Fruit fly (Drosophila melanogaster) whole organism, embryonic: ENCODE data around the gene pod1.

Source experiments
- Awh ChIP-seq: fragments of 200-800 bp; sonication (Bioruptor generic); IDR thresholded peaks from 2 replicates; pipeline ENCODE4, ENCODE4 v1.3.6; 2022; ENCODE audit warnings: missing biosample characterization, missing genetic modification characterization
- CG10147 ChIP-seq: fragments of 200-800 bp; sonication (Bioruptor generic); optimal IDR thresholded peaks from 2 replicates; lab custom pipeline; 2019; ENCODE audit warnings: missing biosample characterization, mild to moderate bottlenecking, missing genetic modification characterization, moderate library complexity
- CG10366 ChIP-seq: fragments of 200-800 bp; sonication (Bioruptor generic); IDR thresholded peaks from 2 replicates; pipeline ENCODE4 v1.3.6; 2022; ENCODE audit warnings: missing biosample characterization, missing genetic modification characterization
- CG10431 ChIP-seq: fragments of 200-800 bp; sonication (Bioruptor generic); optimal IDR thresholded peaks from 3 replicates; lab custom pipeline; 2018; ENCODE audit warnings: missing biosample characterization, mild to moderate bottlenecking, missing genetic modification characterization
- CG11456 ChIP-seq: fragments of 200-800 bp; sonication (Bioruptor generic); IDR thresholded peaks from 3 replicates; pipeline ENCODE4 v1.3.6; 2022; ENCODE audit warnings: missing biosample characterization, missing genetic modification characterization
- CG12104 ChIP-seq: fragments of 200-800 bp; sonication (Bioruptor generic); optimal IDR thresholded peaks from 3 replicates; lab custom pipeline; 2016; ENCODE audit warnings: missing biosample characterization, missing genetic modification characterization
- CG14050 ChIP-seq: fragments of 200-800 bp; sonication (Bioruptor generic); IDR thresholded peaks from 3 replicates; pipeline ENCODE4 v1.3.6; 2022; ENCODE audit warnings: missing biosample characterization, missing genetic modification characterization
- CG14710 ChIP-seq: fragments of 200-800 bp; sonication (Bioruptor generic); optimal IDR thresholded peaks from 3 replicates; lab custom pipeline; 2019; ENCODE audit warnings: missing biosample characterization, mild to moderate bottlenecking, missing genetic modification characterization, moderate library complexity
- CG16779 ChIP-seq: fragments of 200-800 bp; sonication (Bioruptor generic); IDR thresholded peaks from 2 replicates; pipeline ENCODE4 v1.3.6; 2022; ENCODE audit warnings: missing biosample characterization, missing genetic modification characterization
- CG2120 ChIP-seq: fragments of 200-800 bp; sonication (Bioruptor generic); optimal IDR thresholded peaks from 3 replicates; lab custom pipeline; 2016; ENCODE audit warnings: missing biosample characterization, missing genetic modification characterization
- CG31388 ChIP-seq: fragments of 200-800 bp; sonication (Bioruptor generic); optimal IDR thresholded peaks from 2 replicates; lab custom pipeline; 2016; ENCODE audit warnings: missing biosample characterization, missing genetic modification characterization
- CG4424 ChIP-seq: fragments of 200-800 bp; sonication (Bioruptor generic); optimal IDR thresholded peaks from 3 replicates; lab custom pipeline; 2016; ENCODE audit warnings: missing biosample characterization, missing genetic modification characterization
- CG6254 ChIP-seq: fragments of 200-800 bp; sonication (Bioruptor generic); optimal IDR thresholded peaks from 3 replicates; lab custom pipeline; 2017; ENCODE audit warnings: mild to moderate bottlenecking, missing biosample characterization, missing genetic modification reagents, missing genetic modification characterization
- CG6854 ChIP-seq: fragments of 200-800 bp; sonication (Bioruptor generic); optimal IDR thresholded peaks from 3 replicates; lab custom pipeline; 2017; ENCODE audit warnings: missing biosample characterization, mild to moderate bottlenecking, missing genetic modification characterization
- CG7357 ChIP-seq: fragments of 200-800 bp; sonication (Bioruptor generic); IDR thresholded peaks from 3 replicates; pipeline ENCODE4 v1.3.6; 2022; ENCODE audit warnings: missing biosample characterization, missing genetic modification characterization
- CG7556 ChIP-seq: fragments of 200-800 bp; sonication (Bioruptor generic); optimal IDR thresholded peaks from 2 replicates; lab custom pipeline; 2017; ENCODE audit warnings: missing biosample characterization, mild to moderate bottlenecking, missing genetic modification characterization
- CG7963 ChIP-seq: fragments of 200-800 bp; sonication (Bioruptor generic); IDR thresholded peaks from 3 replicates; pipeline ENCODE4 v1.3.6; 2022; ENCODE audit warnings: missing biosample characterization, missing genetic modification characterization; ENCODE audit not compliant: partially characterized antibody
- CG8388 ChIP-seq: fragments of 200-800 bp; sonication (Bioruptor generic); optimal IDR thresholded peaks from 2 replicates; lab custom pipeline; 2019; ENCODE audit warnings: missing biosample characterization, mild to moderate bottlenecking, missing genetic modification characterization, moderate library complexity
- CG9876 ChIP-seq: fragments of 200-800 bp; sonication (Bioruptor generic); optimal IDR thresholded peaks from 2 replicates; lab custom pipeline; 2016; ENCODE audit warnings: missing biosample characterization, missing genetic modification characterization
- Chrac-16 ChIP-seq: fragments of 200-800 bp; sonication (Bioruptor generic); optimal IDR thresholded peaks from 3 replicates; lab custom pipeline; 2016; ENCODE audit warnings: missing biosample characterization, missing genetic modification characterization
- D19A ChIP-seq: fragments of 200-800 bp; optimal IDR thresholded peaks from 3 replicates; lab custom pipeline; 2019; ENCODE audit warnings: missing biosample characterization, mild to moderate bottlenecking, missing genetic modification characterization, moderate library complexity
- Dll ChIP-seq: fragments of 200-800 bp; sonication (Bioruptor generic); IDR thresholded peaks from 4 replicates; pipeline ENCODE4 v1.3.6; 2022; ENCODE audit warnings: missing biosample characterization, missing genetic modification characterization; ENCODE audit not compliant: partially characterized antibody
- Doc2 ChIP-seq: fragments of 200-800 bp; sonication (Bioruptor generic); IDR thresholded peaks from 2 replicates; pipeline ENCODE4 v1.3.6; 2022; ENCODE audit warnings: missing biosample characterization, missing genetic modification characterization
- Ets97D ChIP-seq: fragments of 200-800 bp; sonication (Bioruptor generic); optimal IDR thresholded peaks from 3 replicates; lab custom pipeline; 2016; ENCODE audit warnings: missing biosample characterization, missing genetic modification characterization
- HLH3B ChIP-seq: fragments of 200-800 bp; sonication (Bioruptor generic); IDR thresholded peaks from 2 replicates; pipeline ENCODE4 v1.3.6; 2022; ENCODE audit warnings: missing biosample characterization, missing genetic modification characterization
- Hey ChIP-seq: fragments of 200-800 bp; sonication (Bioruptor generic); optimal IDR thresholded peaks from 3 replicates; lab custom pipeline; 2018; ENCODE audit warnings: missing biosample characterization, mild to moderate bottlenecking, missing genetic modification characterization
- Hr39 ChIP-seq: fragments of >200 bp; optimal IDR thresholded peaks from 2 replicates; lab custom pipeline; 2017
- MESR4 ChIP-seq: fragments of 200-800 bp; sonication (Bioruptor generic); optimal IDR thresholded peaks from 2 replicates; lab custom pipeline; 2018; ENCODE audit warnings: missing biosample characterization, mild to moderate bottlenecking, missing genetic modification characterization, moderate library complexity
- Med ChIP-seq: fragments of 200-800 bp; sonication (Bioruptor generic); peaks from one replicate; lab custom pipeline; 2016; ENCODE audit warnings: missing biosample characterization, missing genetic modification characterization, mild to moderate bottlenecking, inconsistent platforms, moderate library complexity
- Opbp ChIP-seq: fragments of 200-800 bp; sonication (Bioruptor generic); IDR thresholded peaks from 3 replicates; pipeline ENCODE4 v1.3.6; 2022; ENCODE audit warnings: missing biosample characterization, missing genetic modification characterization; ENCODE audit not compliant: partially characterized antibody
- Optix ChIP-seq: fragments of 200-800 bp; sonication (Bioruptor generic); IDR thresholded peaks from 3 replicates; pipeline ENCODE4 v1.3.6; 2022; ENCODE audit warnings: missing biosample characterization, missing genetic modification characterization
- Sox100B ChIP-seq: fragments of 200-800 bp; sonication (Bioruptor generic); optimal IDR thresholded peaks from 3 replicates; lab custom pipeline; 2018; ENCODE audit warnings: missing biosample characterization, mild to moderate bottlenecking, missing genetic modification characterization
- cas ChIP-seq: fragments of 200-800 bp; sonication (Bioruptor generic); IDR thresholded peaks from 2 replicates; pipeline ENCODE4 v1.3.6; 2022; ENCODE audit warnings: missing biosample characterization, missing genetic modification characterization
- chm ChIP-seq: fragments of 200-800 bp; sonication (Bioruptor generic); IDR thresholded peaks from 2 replicates; pipeline ENCODE4 v1.3.6; 2022; ENCODE audit warnings: missing biosample characterization, missing genetic modification characterization
- emc ChIP-seq: fragments of 200-800 bp; sonication (Bioruptor generic); optimal IDR thresholded peaks from 2 replicates; lab custom pipeline; 2016; ENCODE audit warnings: missing biosample characterization, missing genetic modification characterization
- esg ChIP-seq: fragments of 200-800 bp; sonication (Bioruptor generic); conservative IDR thresholded peaks from 2 replicates; pipeline ENCODE4 v1.3.6; 2022; ENCODE audit warnings: missing biosample characterization, missing genetic modification characterization
- gcm2 ChIP-seq: fragments of 200-800 bp; sonication (Bioruptor generic); optimal IDR thresholded peaks from 2 replicates; lab custom pipeline; 2016; ENCODE audit warnings: missing biosample characterization, missing genetic modification characterization
- gfzf ChIP-seq: fragments of 200-800 bp; sonication (Bioruptor generic); optimal IDR thresholded peaks from 2 replicates; lab custom pipeline; 2016; ENCODE audit warnings: missing biosample characterization, mild to moderate bottlenecking, missing genetic modification characterization, moderate library complexity
- lab ChIP-seq: fragments of 200-800 bp; sonication (Bioruptor generic); optimal IDR thresholded peaks from 3 replicates; lab custom pipeline; 2017; ENCODE audit warnings: missing biosample characterization, missing genetic modification characterization, mild to moderate bottlenecking, moderate library complexity, missing genetic modification reagents
- lbe ChIP-seq: fragments of 200-800 bp; sonication (Bioruptor generic); optimal IDR thresholded peaks from 2 replicates; lab custom pipeline; 2016; ENCODE audit warnings: missing biosample characterization, mild to moderate bottlenecking, missing genetic modification characterization
- lov ChIP-seq, 2 experiments: fragments of 200-800 bp in 1 of 2; fragments of >200 bp in 1 of 2; sonication (Bioruptor generic) in 1 of 2; IDR thresholded peaks in 1 of 2; optimal IDR thresholded peaks in 1 of 2; 2 replicates in 1 of 2; 3 replicates in 1 of 2; pipeline versions ENCODE4 v1.3.6 to Lab custom; 2017 to 2022; ENCODE audit warnings: missing biosample characterization in 1 of 2, missing genetic modification characterization in 1 of 2
- luna ChIP-seq: fragments of 200-800 bp; sonication (Bioruptor generic); optimal IDR thresholded peaks from 2 replicates; lab custom pipeline; 2016; ENCODE audit warnings: missing biosample characterization, missing genetic modification characterization
- mirr ChIP-seq: fragments of 200-800 bp; sonication (Bioruptor generic); optimal IDR thresholded peaks from 3 replicates; lab custom pipeline; 2018; ENCODE audit warnings: missing biosample characterization, mild to moderate bottlenecking, missing genetic modification characterization
- nerfin-1 ChIP-seq: fragments of 200-800 bp; sonication (Bioruptor generic); optimal IDR thresholded peaks from 3 replicates; lab custom pipeline; 2019; ENCODE audit warnings: missing biosample characterization, mild to moderate bottlenecking, missing genetic modification characterization, moderate library complexity
- nom ChIP-seq: fragments of 200-800 bp; sonication (Bioruptor generic); optimal IDR thresholded peaks from 2 replicates; lab custom pipeline; 2017; ENCODE audit warnings: missing biosample characterization, missing genetic modification characterization, mild to moderate bottlenecking, moderate library complexity, missing genetic modification reagents
- sens ChIP-seq: fragments of 200-800 bp; sonication (Bioruptor generic); peaks from one replicate; lab custom pipeline; 2016; ENCODE audit warnings: missing biosample characterization, missing genetic modification characterization
- slbo ChIP-seq: fragments of 200-800 bp; sonication (Bioruptor generic); IDR thresholded peaks from 2 replicates; pipeline ENCODE4 v1.3.6; 2022; ENCODE audit warnings: missing biosample characterization, missing genetic modification characterization
- tap ChIP-seq: fragments of 200-800 bp; optimal IDR thresholded peaks from 3 replicates; lab custom pipeline; 2019; ENCODE audit warnings: missing biosample characterization, mild to moderate bottlenecking, missing genetic modification characterization, moderate library complexity

The pod1 gene

DNA sequence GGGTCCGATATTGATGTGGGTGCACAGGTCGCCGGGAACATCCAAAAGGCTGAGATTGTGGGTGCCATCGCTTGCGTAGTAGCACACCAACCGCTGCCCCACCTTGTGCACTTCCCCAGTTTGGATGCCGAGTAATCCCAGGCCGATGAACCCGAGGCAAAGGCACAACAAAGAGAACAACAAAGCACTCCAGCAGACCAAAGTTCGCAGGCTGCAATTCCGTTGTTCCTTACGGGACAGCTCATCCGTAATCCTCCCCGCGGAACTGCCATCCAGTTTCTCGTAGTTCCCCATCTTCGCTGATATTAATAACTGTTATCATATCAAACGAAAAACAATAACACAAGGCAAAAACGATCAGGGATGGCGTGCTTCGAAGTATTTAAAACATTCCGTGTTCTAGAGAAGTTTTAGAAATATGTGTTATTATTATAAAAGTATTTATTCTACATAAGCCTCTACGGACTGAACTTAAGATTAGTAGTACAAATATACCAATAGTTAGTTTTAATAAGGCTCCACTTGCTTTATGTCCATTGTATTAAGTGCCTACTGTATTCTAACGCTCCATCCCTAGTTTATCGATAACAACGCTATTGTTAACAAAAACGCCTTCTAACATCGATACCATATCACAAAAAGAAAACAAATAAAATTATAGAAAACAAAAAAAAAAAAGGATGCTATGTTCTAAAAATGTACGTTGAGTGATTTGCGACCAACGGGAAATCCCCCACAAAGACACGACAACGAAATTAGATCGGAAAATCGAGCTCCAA is 45.9 kb downstream of the pod1 start, which contains the start of the genes Cht11 and CG4558 (continued):
- TF ChIP-seq chm (GFP tag; lab: Robert Waterston, UW), result peak; percentile 50; the same call in 1 of the 2 replicates
- peak; percentile 72 for TF ChIP-seq nerfin-1 (tag; lab: Kevin White, UChicago)
- peak; percentile 45; the same call in 1 of the 2 replicates for TF ChIP-seq Doc2 (GFP tag; lab: Robert Waterston, UW)
- peak; percentile 73 for TF ChIP-seq CG10147 (GFP tag; lab: Kevin White, UChicago)
- peak; percentile 47 for TF ChIP-seq nom
- TF ChIP-seq CG10366 (GFP tag; lab: Robert Waterston, UW), result peak; percentile 81
- TF ChIP-seq cas (GFP tag; lab: Robert Waterston, UW), result 0 out of 2 replicates have a peak, but pooled peaks have one; percentile 28
- peak; percentile 41 for TF ChIP-seq CG31388
- TF ChIP-seq Opbp (GFP tag; lab: Robert Waterston, UW), result 0 out of 3 replicates have a peak, but pooled peaks have one; percentile 17
- TF ChIP-seq luna (GFP tag; lab: Kevin White, UChicago), result no peak
- TF ChIP-seq CG7556 (GFP tag; lab: Kevin White, UChicago), result peak; percentile 75
- TF ChIP-seq slbo (GFP tag; lab: Robert Waterston, UW), result peak; percentile 91
- peak; percentile 62 for TF ChIP-seq CG6254 (GFP tag; lab: Kevin White, UChicago)
- TF ChIP-seq Med (GFP tag; lab: Kevin White, UChicago), result peak; percentile 94
- no peak for TF ChIP-seq emc
- peak; percentile 80 for TF ChIP-seq HLH3B (GFP tag; lab: Robert Waterston, UW)
- no peak for TF ChIP-seq gcm2 (GFP tag; lab: Kevin White, UChicago)
- TF ChIP-seq lov (optimal IDR thresholded peaks at IDR 0.05; lab: Kevin White, UChicago), result no peak
- 0 out of 3 replicates have a peak, but pooled peaks have one; percentile 51 for TF ChIP-seq lov (GFP tag; IDR thresholded peaks at IDR 0.05; lab: Robert Waterston, UW)
- TF ChIP-seq CG7357 (GFP tag; lab: Robert Waterston, UW), result peak; percentile 75
- peak; percentile 64; the same call in 3 of the 4 replicates for TF ChIP-seq Dll (GFP tag; lab: Robert Waterston, UW)
- TF ChIP-seq CG14050 (GFP tag; lab: Robert Waterston, UW), result peak; percentile 61; the same call in 2 of the 3 replicates
- TF ChIP-seq CG7963 (GFP tag; lab: Robert Waterston, UW), result no peak
- TF ChIP-seq gfzf (GFP tag; lab: Kevin White, UChicago), result peak; percentile 22
- peak; percentile 90 for TF ChIP-seq CG2120 (GFP tag; lab: Kevin White, UChicago)
- TF ChIP-seq CG6854 (GFP tag; lab: Kevin White, UChicago), result peak; percentile 37
- peak; percentile 76 for TF ChIP-seq Sox100B
- TF ChIP-seq CG4424 (GFP tag; lab: Kevin White, UChicago), result peak; percentile 75
- 0 out of 2 replicates have a peak, but pooled peaks have one; percentile 22 for TF ChIP-seq CG16779
- peak; percentile 80 for TF ChIP-seq CG14710 (tag; lab: Kevin White, UChicago)
- TF ChIP-seq CG9876 (GFP tag; lab: Kevin White, UChicago), result no peak
- TF ChIP-seq Hey (tag; lab: Kevin White, UChicago), result no peak
- TF ChIP-seq Ets97D (GFP tag; lab: Kevin White, UChicago), result peak; percentile 54
- peak; percentile 66 for TF ChIP-seq tap (tag; lab: Kevin White, UChicago)
- peak; percentile 25 for TF ChIP-seq MESR4 (GFP tag; lab: Kevin White, UChicago)
- TF ChIP-seq sens, result peak; percentile 93
- TF ChIP-seq D19A (tag; lab: Kevin White, UChicago), result peak; percentile 74
- TF ChIP-seq Awh (GFP tag; lab: Robert Waterston, UW), result peak; percentile 64; the same call in 1 of the 2 replicates
- peak; percentile 74 for TF ChIP-seq lbe (GFP tag; lab: Kevin White, UChicago)
- TF ChIP-seq Chrac-16, result peak; percentile 81
- TF ChIP-seq CG8388 (GFP tag; lab: Kevin White, UChicago), result peak; percentile 76
- TF ChIP-seq lab (GFP tag; lab: Kevin White, UChicago), result peak; percentile 87
- TF ChIP-seq CG11456 (GFP tag; lab: Robert Waterston, UW), result peak; percentile 84
- no peak; the same call in 2 of the 3 replicates for TF ChIP-seq Optix
- peak; percentile 54 for TF ChIP-seq CG10431 (GFP tag; lab: Kevin White, UChicago)
- TF ChIP-seq Hr39 (lab: Kevin White, UChicago), result no peak
- TF ChIP-seq CG12104, result peak; percentile 52
- TF ChIP-seq esg (GFP tag; lab: Robert Waterston, UW), result peak; percentile 77
- peak; percentile 51 for TF ChIP-seq mirr
